Fruit fly (Drosophila melanogaster) whole organism, embryonic: ENCODE measurements around the gene CG8281.

Experiments used
- C15 ChIP-seq: fragments of 200-800 bp; sonication (Bioruptor generic); IDR thresholded peaks from 3 replicates; pipeline ENCODE4 v1.3.6; 2022; ENCODE audit warnings: missing biosample characterization, missing genetic modification characterization
- CG10209 ChIP-seq: fragments of 200-800 bp; sonication (Bioruptor generic); optimal IDR thresholded peaks from 3 replicates; lab custom pipeline; 2017; ENCODE audit warnings: missing biosample characterization, mild to moderate bottlenecking, missing genetic modification characterization, missing genetic modification reagents
- CG10267 ChIP-seq: fragments of 200-800 bp; sonication (Bioruptor generic); optimal IDR thresholded peaks from 2 replicates; lab custom pipeline; 2018; ENCODE audit warnings: missing biosample characterization, mild to moderate bottlenecking, missing genetic modification characterization, moderate library complexity
- CG11504 ChIP-seq: fragments of 200-800 bp; sonication (Bioruptor generic); optimal IDR thresholded peaks from 3 replicates; lab custom pipeline; 2019; ENCODE audit warnings: missing biosample characterization, mild to moderate bottlenecking, missing genetic modification characterization, moderate library complexity
- CG11696 ChIP-seq: fragments of 200-800 bp; sonication (Bioruptor generic); IDR thresholded peaks from 2 replicates; pipeline ENCODE4 v1.3.6; 2022; ENCODE audit warnings: missing biosample characterization, missing genetic modification characterization
- CG12104 ChIP-seq: fragments of 200-800 bp; sonication (Bioruptor generic); optimal IDR thresholded peaks from 3 replicates; lab custom pipeline; 2016; ENCODE audit warnings: missing biosample characterization, missing genetic modification characterization
- CG12219 ChIP-seq: fragments of 200-800 bp; sonication (Bioruptor generic); optimal IDR thresholded peaks from 3 replicates; lab custom pipeline; 2018; ENCODE audit warnings: missing biosample characterization, mild to moderate bottlenecking, missing genetic modification characterization
- CG12391 ChIP-seq: fragments of 200-800 bp; sonication (Bioruptor generic); optimal IDR thresholded peaks from 3 replicates; lab custom pipeline; 2018; ENCODE audit warnings: missing biosample characterization, mild to moderate bottlenecking, missing genetic modification characterization, moderate library complexity
- CG12769 ChIP-seq: fragments of 200-800 bp; sonication (Bioruptor generic); optimal IDR thresholded peaks from 2 replicates; lab custom pipeline; 2019; ENCODE audit warnings: missing biosample characterization, mild to moderate bottlenecking, missing genetic modification characterization, moderate library complexity
- CG15269 ChIP-seq: fragments of 200-800 bp; sonication (Bioruptor generic); optimal IDR thresholded peaks from 2 replicates; lab custom pipeline; 2018; ENCODE audit warnings: missing biosample characterization, mild to moderate bottlenecking, missing genetic modification characterization, moderate library complexity
- CG17612 ChIP-seq: fragments of 200-800 bp; sonication (Bioruptor generic); IDR thresholded peaks from 2 replicates; pipeline ENCODE4 v1.3.6; 2022; ENCODE audit warnings: missing biosample characterization, missing genetic modification characterization
- CG3281 ChIP-seq: fragments of 200-800 bp; sonication (Bioruptor generic); optimal IDR thresholded peaks from 3 replicates; lab custom pipeline; 2017; ENCODE audit warnings: missing biosample characterization, mild to moderate bottlenecking, missing genetic modification characterization
- CG3407 ChIP-seq: fragments of 200-800 bp; sonication (Bioruptor generic); optimal IDR thresholded peaks from 2 replicates; lab custom pipeline; 2018; ENCODE audit warnings: missing biosample characterization, mild to moderate bottlenecking, missing genetic modification characterization
- CG34224 ChIP-seq: fragments of 200-800 bp; sonication (Bioruptor generic); IDR thresholded peaks from 3 replicates; pipeline ENCODE4 v1.3.6; 2022; ENCODE audit warnings: missing biosample characterization, missing genetic modification characterization; ENCODE audit not compliant: partially characterized antibody
- CG3847 ChIP-seq: fragments of 200-800 bp; sonication (Bioruptor generic); IDR thresholded peaks from 2 replicates; pipeline ENCODE4 v1.3.6; 2022; ENCODE audit warnings: missing biosample characterization, missing genetic modification characterization
- Chrac-16 ChIP-seq: fragments of 200-800 bp; sonication (Bioruptor generic); optimal IDR thresholded peaks from 3 replicates; lab custom pipeline; 2016; ENCODE audit warnings: missing biosample characterization, missing genetic modification characterization
- Drgx ChIP-seq: fragments of 200-800 bp; sonication (Bioruptor generic); IDR thresholded peaks from 2 replicates; pipeline ENCODE4 v1.3.6; 2022; ENCODE audit warnings: missing biosample characterization, missing genetic modification characterization
- E2f2 ChIP-seq: fragments of 200-800 bp; sonication (Bioruptor generic); IDR thresholded peaks from 2 replicates; pipeline ENCODE4 v1.3.6; 2022; ENCODE audit warnings: missing biosample characterization, missing genetic modification characterization
- Gsc ChIP-seq: fragments of 200-800 bp; sonication (Bioruptor generic); IDR thresholded peaks from 2 replicates; pipeline ENCODE4 v1.3.6; 2022; ENCODE audit warnings: missing biosample characterization, missing genetic modification characterization
- HLH3B ChIP-seq: fragments of 200-800 bp; sonication (Bioruptor generic); IDR thresholded peaks from 2 replicates; pipeline ENCODE4 v1.3.6; 2022; ENCODE audit warnings: missing biosample characterization, missing genetic modification characterization
- HmgZ ChIP-seq: fragments of 200-800 bp; sonication (Bioruptor generic); optimal IDR thresholded peaks from 2 replicates; lab custom pipeline; 2018; ENCODE audit warnings: missing biosample characterization, mild to moderate bottlenecking, missing genetic modification characterization
- Nf-YC ChIP-seq: fragments of 200-800 bp; optimal IDR thresholded peaks from 3 replicates; lab custom pipeline; 2019; ENCODE audit warnings: missing biosample characterization, mild to moderate bottlenecking, missing genetic modification characterization, moderate library complexity
- Oli ChIP-seq: fragments of 200-800 bp; sonication (Bioruptor generic); optimal IDR thresholded peaks from 2 replicates; lab custom pipeline; 2018; ENCODE audit warnings: missing biosample characterization, mild to moderate bottlenecking, missing genetic modification characterization, moderate library complexity
- Ptx1 ChIP-seq: fragments of 200-800 bp; sonication (Bioruptor generic); IDR thresholded peaks from 2 replicates; pipeline ENCODE4 v1.3.6; 2022; ENCODE audit warnings: missing biosample characterization, missing genetic modification characterization
- Sin3A ChIP-seq: fragments of >200 bp; optimal IDR thresholded peaks from 2 replicates; lab custom pipeline; 2018
- Xrp1 ChIP-seq: fragments of 200-800 bp; sonication (Bioruptor generic); IDR thresholded peaks from 2 replicates; pipeline ENCODE4 v1.3.6; 2022; ENCODE audit warnings: missing biosample characterization, missing genetic modification characterization
- YL-1 ChIP-seq: fragments of 200-800 bp; sonication (Bioruptor generic); optimal IDR thresholded peaks from 3 replicates; lab custom pipeline; 2017; ENCODE audit warnings: missing biosample characterization, mild to moderate bottlenecking, missing genetic modification characterization
- ase ChIP-seq: fragments of 200-800 bp; sonication (Bioruptor generic); IDR thresholded peaks from 3 replicates; pipeline ENCODE4 v1.3.6; 2022; ENCODE audit warnings: missing biosample characterization, missing genetic modification characterization
- br ChIP-seq: fragments of >200 bp; optimal IDR thresholded peaks from 2 replicates; lab custom pipeline; 2017
- cato ChIP-seq: fragments of 200-800 bp; sonication (Bioruptor generic); optimal IDR thresholded peaks from 2 replicates; lab custom pipeline; 2016; ENCODE audit warnings: missing biosample characterization, missing genetic modification characterization, borderline replicate concordance
- caup ChIP-seq: fragments of 200-800 bp; sonication (Bioruptor generic); optimal IDR thresholded peaks from 3 replicates; lab custom pipeline; 2017; ENCODE audit warnings: missing biosample characterization, mild to moderate bottlenecking, missing genetic modification characterization, moderate library complexity; ENCODE audit not compliant: severe bottlenecking
- disco-r ChIP-seq: fragments of 200-800 bp; sonication (Bioruptor generic); optimal IDR thresholded peaks from 2 replicates; lab custom pipeline; 2016; ENCODE audit warnings: missing biosample characterization, missing genetic modification characterization
- dpn ChIP-seq, 2 experiments: fragments of 200-800 bp; sonication (Bioruptor generic); optimal IDR thresholded peaks; 3 replicates each; lab custom pipeline; 2016; ENCODE audit warnings: missing biosample characterization in 2 of 2, missing genetic modification characterization in 2 of 2
- emc ChIP-seq: fragments of 200-800 bp; sonication (Bioruptor generic); optimal IDR thresholded peaks from 2 replicates; lab custom pipeline; 2016; ENCODE audit warnings: missing biosample characterization, missing genetic modification characterization
- ftz-f1 ChIP-seq: fragments of 200-800 bp; sonication (Bioruptor generic); optimal IDR thresholded peaks from 2 replicates; lab custom pipeline; 2016; ENCODE audit warnings: missing biosample characterization, missing genetic modification characterization
- gcm2 ChIP-seq: fragments of 200-800 bp; sonication (Bioruptor generic); optimal IDR thresholded peaks from 2 replicates; lab custom pipeline; 2016; ENCODE audit warnings: missing biosample characterization, missing genetic modification characterization
- gem ChIP-seq: fragments of 200-800 bp; sonication (Bioruptor generic); optimal IDR thresholded peaks from 2 replicates; lab custom pipeline; 2019; ENCODE audit warnings: missing biosample characterization, mild to moderate bottlenecking, missing genetic modification characterization, moderate library complexity
- gsb ChIP-seq: fragments of 200-800 bp; sonication (Bioruptor generic); IDR thresholded peaks from 2 replicates; pipeline ENCODE4 v1.3.6; 2022; ENCODE audit warnings: missing biosample characterization, missing genetic modification characterization
- her ChIP-seq: fragments of 200-800 bp; sonication (Bioruptor generic); optimal IDR thresholded peaks from 2 replicates; lab custom pipeline; 2016; ENCODE audit warnings: missing biosample characterization, missing genetic modification characterization
- mirr ChIP-seq: fragments of 200-800 bp; sonication (Bioruptor generic); optimal IDR thresholded peaks from 3 replicates; lab custom pipeline; 2018; ENCODE audit warnings: missing biosample characterization, mild to moderate bottlenecking, missing genetic modification characterization
- nmo ChIP-seq: fragments of 200-800 bp; sonication (Bioruptor generic); optimal IDR thresholded peaks from 2 replicates; lab custom pipeline; 2018; ENCODE audit warnings: missing biosample characterization, mild to moderate bottlenecking, missing genetic modification characterization, moderate library complexity
- odd ChIP-seq: fragments of 200-800 bp; sonication (Bioruptor generic); optimal IDR thresholded peaks from 2 replicates; lab custom pipeline; 2017; ENCODE audit warnings: missing biosample characterization, mild to moderate bottlenecking, missing genetic modification characterization
- onecut ChIP-seq: fragments of 200-800 bp; sonication (Bioruptor generic); IDR thresholded peaks from 2 replicates; pipeline ENCODE4 v1.3.6; 2022; ENCODE audit warnings: missing biosample characterization, missing genetic modification characterization
- pan ChIP-seq, 4 experiments: fragments of >200 bp in 3 of 4; fragments of 200-800 bp in 1 of 4; sonication (Bioruptor generic) in 1 of 4; optimal IDR thresholded peaks in 3 of 4; IDR thresholded peaks in 1 of 4; 2 replicates each; pipeline versions ENCODE4 v1.3.6 to Lab custom; 2017 to 2022; ENCODE audit warnings: missing biosample characterization in 2 of 4, missing genetic modification characterization in 2 of 4, mixed read lengths in 1 of 4
- ranshi ChIP-seq: fragments of 200-800 bp; sonication (Bioruptor generic); IDR thresholded peaks from 2 replicates; pipeline ENCODE4 v1.3.6; 2022; ENCODE audit warnings: missing biosample characterization, missing genetic modification characterization
- schlank ChIP-seq: fragments of 200-800 bp; sonication (Bioruptor generic); optimal IDR thresholded peaks from 2 replicates; lab custom pipeline; 2018; ENCODE audit warnings: missing biosample characterization, mild to moderate bottlenecking, missing genetic modification characterization
- sug ChIP-seq: fragments of 200-800 bp; optimal IDR thresholded peaks from 2 replicates; lab custom pipeline; 2019; ENCODE audit warnings: missing biosample characterization, mild to moderate bottlenecking, missing genetic modification characterization, moderate library complexity
- ttk ChIP-seq: fragments of 200-800 bp; sonication (Bioruptor generic); IDR thresholded peaks from 2 replicates; pipeline ENCODE4 v2.1.2; 2022; ENCODE audit warnings: missing biosample characterization, missing genetic modification characterization
- unc-4 ChIP-seq: fragments of 200-800 bp; sonication (Bioruptor generic); IDR thresholded peaks from 2 replicates; pipeline ENCODE4 v1.3.6; 2022; ENCODE audit warnings: missing biosample characterization, missing genetic modification characterization; ENCODE audit not compliant: partially characterized antibody
- z ChIP-seq: fragments of 200-800 bp; sonication (Bioruptor generic); IDR thresholded peaks from 3 replicates; pipeline ENCODE4 v1.3.6; 2022; ENCODE audit warnings: missing biosample characterization, missing genetic modification characterization

The CG8281 gene

DNA sequence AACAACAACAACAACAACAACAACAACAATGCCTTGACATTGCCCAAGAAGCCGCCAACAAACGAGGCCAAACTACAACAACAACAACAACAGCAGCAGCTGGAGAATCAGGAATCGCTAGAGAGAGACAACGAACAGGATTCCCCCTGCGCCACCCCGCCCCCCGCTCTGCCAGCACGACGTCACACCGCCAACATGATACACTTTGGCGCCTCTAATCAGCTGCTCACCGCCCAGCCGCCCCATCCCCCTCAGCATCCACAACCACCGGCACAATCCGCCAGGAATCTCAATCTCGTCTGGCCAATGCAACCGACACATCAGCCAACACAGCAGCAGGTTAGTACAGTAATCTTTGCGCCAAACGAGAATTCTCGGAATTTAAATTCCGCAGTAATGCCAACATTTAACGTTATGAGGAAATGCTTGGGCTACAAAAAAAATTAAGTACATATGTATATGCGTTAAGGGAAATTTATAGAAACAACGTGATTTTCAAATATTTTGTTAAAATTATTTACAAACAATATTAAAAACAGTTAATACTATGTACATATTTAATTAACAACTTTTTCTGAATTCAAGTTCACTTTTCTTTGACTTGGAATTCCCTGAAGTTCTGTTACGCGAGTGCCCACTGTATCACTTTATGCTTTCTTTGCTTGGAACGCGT, 42.4 kb upstream of the CG8281 start (continued):
- TF ChIP-seq Drgx (GFP tag; lab: Robert Waterston, UW), result peak; percentile 66
- no peak for TF ChIP-seq ranshi (GFP tag; lab: Robert Waterston, UW)
- no peak for TF ChIP-seq onecut (GFP tag; lab: Robert Waterston, UW)
- TF ChIP-seq CG12769 (tag; lab: Kevin White, UChicago), result no peak
- no peak for TF ChIP-seq emc (GFP tag; lab: Kevin White, UChicago)
- TF ChIP-seq CG10267 (tag; lab: Kevin White, UChicago), result peak; percentile 18
- peak; percentile 59; the same call in 1 of the 2 replicates for TF ChIP-seq Ptx1
- TF ChIP-seq CG3281 (GFP tag; lab: Kevin White, UChicago), result no peak
- TF ChIP-seq HmgZ (tag; lab: Kevin White, UChicago), result no peak
- TF ChIP-seq CG12104 (GFP tag; lab: Kevin White, UChicago), result no peak
- TF ChIP-seq HLH3B (GFP tag; lab: Robert Waterston, UW), result peak; percentile 19; the same call in 1 of the 2 replicates
- TF ChIP-seq Xrp1, result peak; percentile 32; the same call in 1 of the 2 replicates
- TF ChIP-seq CG17612 (GFP tag; lab: Robert Waterston, UW), result no peak
- TF ChIP-seq Nf-YC (tag; lab: Kevin White, UChicago), result peak; percentile 14
- peak in 1 of 2 experiments; percentile 45 for TF ChIP-seq dpn (GFP tag; optimal IDR thresholded peaks at IDR 0.05; lab: Kevin White, UChicago)
- no peak for TF ChIP-seq CG34224 (GFP tag; lab: Robert Waterston, UW)
- no peak for TF ChIP-seq C15 (GFP tag; lab: Robert Waterston, UW)
- no peak for TF ChIP-seq z (GFP tag; lab: Robert Waterston, UW)
- TF ChIP-seq nmo (GFP tag; lab: Kevin White, UChicago), result peak; percentile 53
- no peak for TF ChIP-seq mirr (GFP tag; lab: Kevin White, UChicago)
- no peak for TF ChIP-seq gcm2 (GFP tag; lab: Kevin White, UChicago)
- TF ChIP-seq sug (tag; lab: Kevin White, UChicago), result no peak
- peak; percentile 6 for TF ChIP-seq CG12219
- TF ChIP-seq Chrac-16 (GFP tag; lab: Kevin White, UChicago), result peak; percentile 17
- TF ChIP-seq CG11696, result no peak
- no peak for TF ChIP-seq her (GFP tag; lab: Kevin White, UChicago)
- peak; percentile 18 for TF ChIP-seq CG3407
- peak; percentile 66 for TF ChIP-seq gem (tag; lab: Kevin White, UChicago)
- no peak for TF ChIP-seq CG3847 (GFP tag; lab: Robert Waterston, UW)
- TF ChIP-seq Sin3A, result no peak
- peak; percentile 50 for TF ChIP-seq CG15269 (tag; lab: Kevin White, UChicago)
- TF ChIP-seq Gsc (GFP tag; lab: Robert Waterston, UW), result no peak
- no peak for TF ChIP-seq unc-4 (GFP tag; lab: Robert Waterston, UW)
- peak; percentile 64 for TF ChIP-seq CG11504
- TF ChIP-seq YL-1 (GFP tag; lab: Kevin White, UChicago), result no peak
- TF ChIP-seq ttk, result peak; percentile 44
- TF ChIP-seq CG10209, result peak; percentile 48
- no peak for TF ChIP-seq gsb (GFP tag; lab: Robert Waterston, UW)
- TF ChIP-seq E2f2 (GFP tag; lab: Robert Waterston, UW), result peak; percentile 31; the same call in 1 of the 2 replicates
- TF ChIP-seq CG12391, result peak; percentile 57
- TF ChIP-seq caup (GFP tag; lab: Kevin White, UChicago), result no peak
- peak; percentile 65 for TF ChIP-seq Oli (tag; lab: Kevin White, UChicago)
- TF ChIP-seq ftz-f1 (GFP tag; lab: Kevin White, UChicago), result no peak
- TF ChIP-seq br (lab: Kevin White, UChicago), result no peak
- no peak for TF ChIP-seq pan (optimal IDR thresholded peaks at IDR 0.05; lab: Kevin White, UChicago)
- peak in 1 of 2 experiments; percentile 36 for TF ChIP-seq pan (GFP tag; optimal IDR thresholded peaks at IDR 0.05 in 1 of 2, IDR thresholded peaks at IDR 0.05 in 1 of 2)
- no peak for TF ChIP-seq ase
- TF ChIP-seq schlank (tag; lab: Kevin White, UChicago), result no peak
- no peak for TF ChIP-seq odd (GFP tag; lab: Kevin White, UChicago)
- TF ChIP-seq cato (GFP tag; lab: Kevin White, UChicago), result no peak
- no peak for TF ChIP-seq disco-r
